Fruit fly (Drosophila melanogaster) whole organism, embryonic: ENCODE measurements around the gene Bap60.
A peak's percentile ranks its signal among the peaks of the same experiment; 100 is the strongest.

Experiments
- BtbVII ChIP-seq: fragments of 200-800 bp; sonication (Bioruptor generic); optimal IDR thresholded peaks from 3 replicates; lab custom pipeline; 2017; ENCODE audit warnings: missing biosample characterization, mild to moderate bottlenecking, missing genetic modification characterization
- CG12744 ChIP-seq: fragments of 200-800 bp; sonication (Bioruptor generic); optimal IDR thresholded peaks from 2 replicates; lab custom pipeline; 2016; ENCODE audit warnings: missing biosample characterization, missing genetic modification characterization
- CG15011 ChIP-seq: fragments of 200-800 bp; sonication (Bioruptor generic); optimal IDR thresholded peaks from 3 replicates; lab custom pipeline; 2018; ENCODE audit warnings: missing biosample characterization, mild to moderate bottlenecking, missing genetic modification characterization
- CTCF ChIP-seq: fragments of 200-800 bp; sonication (Bioruptor generic); optimal IDR thresholded peaks from 2 replicates; lab custom pipeline; 2017; ENCODE audit warnings: missing biosample characterization, mild to moderate bottlenecking, missing genetic modification characterization, moderate library complexity
- Dref ChIP-seq: fragments of 200-800 bp; sonication (Bioruptor generic); IDR thresholded peaks from 2 replicates; pipeline ENCODE4 v1.3.6; 2022; ENCODE audit warnings: missing biosample characterization, missing genetic modification characterization
- Gug ChIP-seq: fragments of 200-800 bp; sonication (Bioruptor generic); IDR thresholded peaks from 4 replicates; pipeline ENCODE4 v1.3.6; 2022; ENCODE audit warnings: missing biosample characterization, missing genetic modification characterization
- MBD-R2 ChIP-seq: fragments of 200-800 bp; sonication (Bioruptor generic); IDR thresholded peaks from 2 replicates; pipeline ENCODE4 v1.3.6; 2022; ENCODE audit warnings: missing biosample characterization, missing genetic modification characterization
- YL-1 ChIP-seq: fragments of 200-800 bp; sonication (Bioruptor generic); optimal IDR thresholded peaks from 3 replicates; lab custom pipeline; 2017; ENCODE audit warnings: missing biosample characterization, mild to moderate bottlenecking, missing genetic modification characterization
- inv ChIP-seq: fragments of 200-800 bp; sonication (Bioruptor generic); IDR thresholded peaks from 2 replicates; pipeline ENCODE4 v1.3.6; 2022; ENCODE audit warnings: missing biosample characterization, missing genetic modification characterization; ENCODE audit not compliant: partially characterized antibody
- lola ChIP-seq, 3 experiments: fragments of >200 bp in 2 of 3; fragments of 200-800 bp in 1 of 3; sonication (Bioruptor generic) in 1 of 3; optimal IDR thresholded peaks; 2 replicates each; lab custom pipeline; 2017 to 2019; ENCODE audit warnings: missing biosample characterization in 3 of 3, missing genetic modification characterization in 3 of 3, mild to moderate bottlenecking in 1 of 3, moderate library complexity in 1 of 3
- nerfin-2 ChIP-seq: fragments of 200-800 bp; sonication (Bioruptor generic); IDR thresholded peaks from 2 replicates; pipeline ENCODE4 v1.3.6; 2022; ENCODE audit warnings: missing biosample characterization, missing genetic modification characterization; ENCODE audit not compliant: partially characterized antibody

DNA sequence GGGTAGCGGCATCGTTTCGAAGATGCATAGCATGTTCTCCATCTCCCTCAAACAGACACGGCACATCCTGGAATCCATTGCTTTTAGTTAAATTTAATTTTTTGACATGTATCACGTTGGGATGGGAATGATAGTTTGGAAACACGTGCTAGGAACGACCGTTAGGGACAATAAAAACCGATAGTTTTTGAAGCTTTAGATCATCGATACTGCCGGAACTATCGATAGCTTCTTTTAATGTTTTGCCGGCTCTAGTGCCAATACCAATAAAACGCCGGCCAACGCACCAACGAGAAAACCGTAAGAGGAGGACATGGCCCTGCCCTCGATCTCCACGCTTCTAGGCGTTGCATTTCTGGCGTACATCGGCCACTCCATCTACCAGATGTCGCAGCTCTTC is 4.5 kb downstream of the Bap60 start, which contains the start of the genes CG4318 and CG4332:
- TF ChIP-seq lola (GFP tag; optimal IDR thresholded peaks at IDR 0.05; lab: Kevin White, UChicago) (no peak), CTCF (no peak), CG15011 (GFP tag; lab: Kevin White, UChicago) (no peak), inv (GFP tag; lab: Robert Waterston, UW) (peak; percentile 79), BtbVII (GFP tag; lab: Kevin White, UChicago) (no peak), nerfin-2 (GFP tag; lab: Robert Waterston, UW) (peak; percentile 72), MBD-R2 (GFP tag; lab: Robert Waterston, UW) (peak; percentile 87), Dref (GFP tag; lab: Robert Waterston, UW) (peak; percentile 82), Gug (GFP tag; lab: Robert Waterston, UW) (no peak), YL-1 (GFP tag; lab: Kevin White, UChicago) (no peak), CG12744 (GFP tag; lab: Kevin White, UChicago) (no peak)
